Worm (Caenorhabditis elegans): ENCODE data around the gene D1086.2.
A peak's percentile ranks its signal among the peaks of the same experiment; 100 is the strongest.

DNA sequence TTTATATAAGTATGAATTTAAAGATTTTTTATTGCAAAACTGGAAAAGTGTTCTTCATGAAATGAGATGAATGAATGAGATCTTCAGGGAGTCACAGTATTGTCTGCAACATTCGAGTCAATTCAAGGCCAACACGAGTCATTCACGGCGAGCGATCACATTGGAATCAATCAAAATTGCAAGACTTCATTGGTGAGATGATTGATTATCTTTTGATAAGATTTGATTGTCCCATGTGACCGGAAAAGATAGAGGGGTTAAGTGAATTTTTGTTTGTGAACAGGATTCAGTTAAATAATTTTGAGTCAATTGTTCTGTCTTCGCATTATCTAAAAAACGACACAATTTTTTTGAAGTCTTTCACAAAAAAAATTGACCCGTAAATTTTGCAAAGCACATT, 3.5 kb downstream of the D1086.2 start:
- TF ChIP-seq dsc-1 (tag; optimal IDR thresholded peaks at IDR 0.05) (no peak), nhr-11 (tag; optimal IDR thresholded peaks at IDR 0.05) (no peak), nhr-12 (tag; optimal IDR thresholded peaks at IDR 0.05) (no peak), sup-37 (GFP tag; optimal IDR thresholded peaks at IDR 0.05) (no peak), xbp-1 (tag; optimal IDR thresholded peaks at IDR 0.05) (no peak), ama-1 (optimal IDR thresholded peaks at IDR 0.05) (no peak), zag-1 (tag; optimal IDR thresholded peaks at IDR 0.05) (no peak), mep-1 (tag; optimal IDR thresholded peaks at IDR 0.05) (peak; percentile 20), lin-15B (tag; optimal IDR thresholded peaks at IDR 0.05) (no peak)
